Fruit fly (Drosophila melanogaster): ENCODE measurements around the gene Pglym78.
A peak's percentile ranks its signal among the peaks of the same experiment; 100 is the strongest.

Pglym78 gene

DNA sequence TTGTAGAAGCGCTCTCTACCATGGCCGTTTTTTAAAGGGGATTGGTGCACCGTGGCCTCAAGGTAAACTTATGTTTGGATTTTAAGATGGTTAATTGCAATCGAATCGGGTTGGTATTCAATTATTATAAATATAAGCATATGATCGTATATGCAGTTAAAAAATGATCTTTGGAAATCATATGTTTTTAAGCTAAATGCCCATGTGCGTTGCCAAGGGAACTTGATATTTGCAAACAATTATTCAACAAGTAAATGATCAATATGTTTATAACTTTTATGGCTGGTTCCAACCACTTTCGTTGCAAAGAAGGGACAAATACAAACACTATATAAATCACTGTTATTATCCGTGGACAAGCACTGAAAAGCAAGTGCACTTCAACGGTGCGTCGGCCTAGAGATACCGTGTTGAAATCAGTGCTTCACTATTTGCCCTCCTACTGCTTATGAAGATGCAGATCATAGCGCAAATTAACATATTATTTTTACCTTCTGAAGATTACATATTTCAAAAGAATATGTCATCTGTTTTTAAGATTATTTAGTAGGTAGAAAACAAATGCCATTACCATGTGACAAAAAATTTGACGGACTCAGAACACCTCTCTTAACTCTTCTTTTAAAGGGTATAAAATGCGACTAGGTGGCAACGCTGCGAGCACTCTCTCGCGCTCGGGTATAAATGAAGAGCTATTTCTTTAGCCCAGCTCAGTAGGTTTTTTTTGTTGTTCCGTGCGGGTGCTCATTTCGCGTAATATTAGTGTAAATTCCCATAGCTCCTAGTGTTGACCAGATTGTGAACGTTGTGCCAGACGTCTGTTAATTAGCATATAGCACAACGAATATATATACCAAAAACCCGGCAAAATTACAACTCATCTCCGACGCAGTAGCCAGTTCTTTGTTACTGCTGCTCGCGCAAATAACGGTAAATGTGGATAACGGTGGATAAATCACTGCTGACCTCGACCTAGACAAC, 9.7 kb downstream of the Pglym78 start, which contains the start of gene rdog (continued):
- no peak for TF ChIP-seq CG11085 (GFP tag; IDR thresholded peaks at IDR 0.05)
- no peak for TF ChIP-seq CG16779 (GFP tag; IDR thresholded peaks at IDR 0.05)
- peak; percentile 59 for TF ChIP-seq kah (GFP tag; optimal IDR thresholded peaks at IDR 0.05)
- peak; percentile 82 for TF ChIP-seq Antp (GFP tag; optimal IDR thresholded peaks at IDR 0.05)
- peak; percentile 84 for TF ChIP-seq CG13775 (GFP tag; optimal IDR thresholded peaks at IDR 0.05)
- peak; percentile 57 for TF ChIP-seq CG3847 (GFP tag; IDR thresholded peaks at IDR 0.05)
- TF ChIP-seq CG9609 (GFP tag; optimal IDR thresholded peaks at IDR 0.05): peak; percentile 75
- TF ChIP-seq tll (GFP tag; optimal IDR thresholded peaks at IDR 0.05): peak in 1 of 2 experiments; percentile 96
- no peak for TF ChIP-seq toy (GFP tag; IDR thresholded peaks at IDR 0.05)
- TF ChIP-seq CG31388 (GFP tag; optimal IDR thresholded peaks at IDR 0.05): peak; percentile 65
- TF ChIP-seq grn (GFP tag; optimal IDR thresholded peaks at IDR 0.05): peak; percentile 65
- peak; percentile 88 for TF ChIP-seq Abd-B (GFP tag; optimal IDR thresholded peaks at IDR 0.05)
- TF ChIP-seq Dref (GFP tag; IDR thresholded peaks at IDR 0.05): no peak
- TF ChIP-seq ara (GFP tag; IDR thresholded peaks at IDR 0.05): peak; percentile 61
- TF ChIP-seq odd (GFP tag; optimal IDR thresholded peaks at IDR 0.05): peak; percentile 71
- TF ChIP-seq NC2α (GFP tag; optimal IDR thresholded peaks at IDR 0.05): peak; percentile 58
- 0 out of 3 replicates have a peak, but pooled peaks have one; percentile 61 for TF ChIP-seq CG11456 (GFP tag; IDR thresholded peaks at IDR 0.05)
- TF ChIP-seq Scr (GFP tag; IDR thresholded peaks at IDR 0.05; ENCODE audit: partially characterized antibody): 0 out of 2 replicates have a peak, but pooled peaks have one; percentile 25
- peak; percentile 15 for TF ChIP-seq ftz-f1 (GFP tag; optimal IDR thresholded peaks at IDR 0.05)
- peak; percentile 80 for TF ChIP-seq CG12942 (GFP tag; optimal IDR thresholded peaks at IDR 0.05)
- TF ChIP-seq Hmx (GFP tag; optimal IDR thresholded peaks at IDR 0.05): peak; percentile 80
- peak; percentile 6 for TF ChIP-seq slou (GFP tag; optimal IDR thresholded peaks at IDR 0.05)
- TF ChIP-seq Sox100B (GFP tag; optimal IDR thresholded peaks at IDR 0.05): no peak
- TF ChIP-seq Ssrp (tag; optimal IDR thresholded peaks at IDR 0.05): peak; percentile 85
- TF ChIP-seq CG18476 (GFP tag; optimal IDR thresholded peaks at IDR 0.05): peak; percentile 85
- TF ChIP-seq cwo (GFP tag; optimal IDR thresholded peaks at IDR 0.05): peak; percentile 53
- TF ChIP-seq schlank (tag; optimal IDR thresholded peaks at IDR 0.05): peak; percentile 22
- no peak for TF ChIP-seq pfk (GFP tag; optimal IDR thresholded peaks at IDR 0.05)
- no peak for TF ChIP-seq MTF-1 (GFP tag; optimal IDR thresholded peaks at IDR 0.05; ENCODE audit: borderline replicate concordance)
- TF ChIP-seq Gug (GFP tag; IDR thresholded peaks at IDR 0.05): peak; percentile 32; the same call in 3 of the 4 replicates
- TF ChIP-seq gsb-n (tag; optimal IDR thresholded peaks at IDR 0.05): peak; percentile 76
- no peak for TF ChIP-seq corto (GFP tag; optimal IDR thresholded peaks at IDR 0.05)
- peak; percentile 82 for TF ChIP-seq CG1602 (GFP tag; optimal IDR thresholded peaks at IDR 0.05)
- TF ChIP-seq CG18764 (GFP tag; optimal IDR thresholded peaks at IDR 0.05): peak; percentile 62
- TF ChIP-seq CG13894 (tag; optimal IDR thresholded peaks at IDR 0.05): peak; percentile 89
- TF ChIP-seq Jarid2 (GFP tag; optimal IDR thresholded peaks at IDR 0.05): peak; percentile 73
- TF ChIP-seq Doc2 (GFP tag; IDR thresholded peaks at IDR 0.05): no peak
- peak; percentile 69 for TF ChIP-seq CG3163 (GFP tag; optimal IDR thresholded peaks at IDR 0.05)
- peak; percentile 38 for TF ChIP-seq tio (GFP tag; optimal IDR thresholded peaks at IDR 0.05)
- peak; percentile 76 for TF ChIP-seq zfh2 (GFP tag; optimal IDR thresholded peaks at IDR 0.05)
- peak; percentile 62 for TF ChIP-seq btn (GFP tag; optimal IDR thresholded peaks at IDR 0.05)
- TF ChIP-seq CG1832 (GFP tag; optimal IDR thresholded peaks at IDR 0.05): no peak
- TF ChIP-seq tup (GFP tag; optimal IDR thresholded peaks at IDR 0.05): peak; percentile 4
- TF ChIP-seq CG12219 (GFP tag; optimal IDR thresholded peaks at IDR 0.05): peak; percentile 72
- peak in 1 of 2 experiments; percentile 85 for TF ChIP-seq pan (optimal IDR thresholded peaks at IDR 0.05)
- TF ChIP-seq pan (GFP tag; optimal IDR thresholded peaks at IDR 0.05 in 1 of 2, IDR thresholded peaks at IDR 0.05 in 1 of 2): peak; percentile 47 to 81
- TF ChIP-seq CG1529 (GFP tag; optimal IDR thresholded peaks at IDR 0.05): peak; percentile 61
- TF ChIP-seq kay (GFP tag; optimal IDR thresholded peaks at IDR 0.05): peak; percentile 61

Measured in whole organism, embryonic.